Worm (Caenorhabditis elegans) whole organism, L2 larva: ENCODE results near the gene spig-4.
A peak's percentile ranks its signal among the peaks of the same experiment; 100 is the strongest.
"Not testable (repeated sequence)": the region's sequence is repeated elsewhere in the genome, so short reads cannot be mapped to it uniquely, and the experiment has no call there.

ENCODE experiments used
- C34F6.9 ChIP-seq: fragments of 150-350 bp; optimal IDR thresholded peaks from 2 replicates; lab custom pipeline; 2014; ENCODE audit warnings: missing biosample characterization, missing genetic modification characterization
- F13H6.1 ChIP-seq: sonication (generic microtip); optimal IDR thresholded peaks from 2 replicates; lab custom pipeline; 2016; ENCODE audit warnings: missing genetic modification characterization, missing compliant biosample characterization
- R02D3.7 ChIP-seq: fragments of 150-350 bp; optimal IDR thresholded peaks from 2 replicates; lab custom pipeline; 2014; ENCODE audit warnings: missing biosample characterization, missing genetic modification characterization
- alr-1 ChIP-seq: fragments of 150-350 bp; optimal IDR thresholded peaks from 2 replicates; lab custom pipeline; 2014; ENCODE audit warnings: missing biosample characterization, missing genetic modification characterization
- aly-2 ChIP-seq: fragments of 150-350 bp; optimal IDR thresholded peaks from 2 replicates; lab custom pipeline; 2014; ENCODE audit warnings: missing biosample characterization, missing genetic modification characterization
- ama-1 ChIP-seq: fragments of 150-350 bp; optimal IDR thresholded peaks from 2 replicates; lab custom pipeline; 2018; ENCODE audit warnings: inconsistent platforms
- blmp-1 ChIP-seq: sonication (generic microtip); optimal IDR thresholded peaks from 2 replicates; lab custom pipeline; 2017; ENCODE audit warnings: missing genetic modification characterization, mild to moderate bottlenecking, missing compliant biosample characterization, antibody characterized with exemption, moderate library complexity; ENCODE audit not compliant: insufficient read depth
- ceh-16 ChIP-seq: fragments of 150-350 bp; optimal IDR thresholded peaks from 2 replicates; lab custom pipeline; 2014; ENCODE audit warnings: missing biosample characterization, missing genetic modification characterization
- ceh-82 ChIP-seq: fragments of 150-350 bp; optimal IDR thresholded peaks from 2 replicates; lab custom pipeline; 2014; ENCODE audit warnings: missing biosample characterization, missing genetic modification characterization
- crh-2 ChIP-seq: sonication (generic microtip); optimal IDR thresholded peaks from 2 replicates; lab custom pipeline; 2017; ENCODE audit warnings: missing biosample characterization, missing genetic modification characterization
- dmd-4 ChIP-seq: sonication (generic microtip); optimal IDR thresholded peaks from 2 replicates; lab custom pipeline; 2017; ENCODE audit warnings: missing biosample characterization, missing genetic modification characterization
- egl-27 ChIP-seq: sonication (generic microtip); optimal IDR thresholded peaks from 3 replicates; lab custom pipeline; 2017; ENCODE audit warnings: missing biosample characterization, missing genetic modification reagents, missing genetic modification characterization
- elt-1 ChIP-seq: fragments of 150-350 bp; optimal IDR thresholded peaks from 2 replicates; lab custom pipeline; 2014; ENCODE audit warnings: missing biosample characterization, missing genetic modification characterization
- fos-1 ChIP-seq: fragments of 150-350 bp; optimal IDR thresholded peaks from 2 replicates; lab custom pipeline; 2014; ENCODE audit warnings: missing biosample characterization, missing genetic modification characterization
- gmeb-1 ChIP-seq: fragments of 150-350 bp; optimal IDR thresholded peaks from 2 replicates; lab custom pipeline; 2014; ENCODE audit warnings: missing biosample characterization, missing genetic modification characterization
- lin-11 ChIP-seq: fragments of 150-350 bp; sonication (generic microtip); optimal IDR thresholded peaks from 2 replicates; lab custom pipeline; 2014; ENCODE audit warnings: missing biosample characterization, missing genetic modification characterization, inconsistent platforms, mixed read lengths
- lin-13 ChIP-seq: fragments of 150-350 bp; optimal IDR thresholded peaks from 2 replicates; lab custom pipeline; 2014; ENCODE audit warnings: missing biosample characterization, missing genetic modification reagents, missing genetic modification characterization
- lin-39 ChIP-seq: fragments of 150-350 bp; optimal IDR thresholded peaks from 2 replicates; lab custom pipeline; 2014; ENCODE audit warnings: missing biosample characterization, missing genetic modification reagents, missing genetic modification characterization
- lsy-2 ChIP-seq, 2 experiments: fragments of 150-350 bp in 1 of 2; sonication (generic microtip) in 1 of 2; optimal IDR thresholded peaks; 2 replicates each; lab custom pipeline; 2014 to 2017; ENCODE audit warnings: missing biosample characterization in 2 of 2, missing genetic modification characterization in 2 of 2
- mab-5 ChIP-seq: fragments of 150-350 bp; optimal IDR thresholded peaks from 2 replicates; lab custom pipeline; 2014; ENCODE audit warnings: missing biosample characterization, missing genetic modification characterization
- mbf-1 ChIP-seq: sonication (generic microtip); optimal IDR thresholded peaks from 2 replicates; lab custom pipeline; 2017; ENCODE audit warnings: missing biosample characterization, missing genetic modification characterization
- mdl-1 ChIP-seq, 2 experiments: fragments of 150-350 bp in 1 of 2; sonication (generic microtip) in 1 of 2; optimal IDR thresholded peaks; 2 replicates each; lab custom pipeline; 2017; ENCODE audit warnings: missing biosample characterization in 2 of 2, missing genetic modification characterization in 2 of 2
- nhr-11 ChIP-seq: fragments of 150-350 bp; optimal IDR thresholded peaks from 2 replicates; lab custom pipeline; 2014; ENCODE audit warnings: missing biosample characterization, missing genetic modification characterization
- nhr-12 ChIP-seq: fragments of 150-350 bp; optimal IDR thresholded peaks from 2 replicates; lab custom pipeline; 2014; ENCODE audit warnings: missing biosample characterization, missing genetic modification characterization
- nhr-23 ChIP-seq: fragments of 150-350 bp; optimal IDR thresholded peaks from 2 replicates; lab custom pipeline; 2014; ENCODE audit warnings: missing biosample characterization, missing genetic modification reagents, missing genetic modification characterization
- nhr-25 ChIP-seq: fragments of 150-350 bp; sonication (generic microtip); optimal IDR thresholded peaks from 3 replicates; lab custom pipeline; 2014; ENCODE audit warnings: missing biosample characterization, missing genetic modification characterization
- nhr-6 ChIP-seq: fragments of 150-350 bp; optimal IDR thresholded peaks from 2 replicates; lab custom pipeline; 2014; ENCODE audit warnings: missing biosample characterization, missing genetic modification characterization
- peb-1 ChIP-seq: fragments of 150-350 bp; optimal IDR thresholded peaks from 2 replicates; lab custom pipeline; 2014; ENCODE audit warnings: missing biosample characterization, missing genetic modification characterization
- sma-3 ChIP-seq: sonication (generic microtip); optimal IDR thresholded peaks from 2 replicates; lab custom pipeline; 2016; ENCODE audit warnings: missing genetic modification reagents, missing genetic modification characterization, missing compliant biosample characterization
- sma-9 ChIP-seq, 2 experiments: fragments of 150-350 bp in 1 of 2; sonication (generic microtip) in 1 of 2; optimal IDR thresholded peaks; 2 replicates each; lab custom pipeline; 2014 to 2016; ENCODE audit warnings: missing genetic modification characterization in 2 of 2, mild to moderate bottlenecking in 1 of 2, missing biosample characterization in 1 of 2, missing compliant biosample characterization in 1 of 2, missing genetic modification reagents in 1 of 2, moderate library complexity in 1 of 2
- snpc-4 ChIP-seq: fragments of 150-350 bp; optimal IDR thresholded peaks from 2 replicates; lab custom pipeline; 2014; ENCODE audit warnings: missing biosample characterization, missing genetic modification characterization
- unc-55 ChIP-seq: fragments of 150-350 bp; sonication (generic microtip); optimal IDR thresholded peaks from 3 replicates; lab custom pipeline; 2014; ENCODE audit warnings: missing biosample characterization, missing genetic modification reagents, missing genetic modification characterization
- unc-62 ChIP-seq: fragments of 150-350 bp; optimal IDR thresholded peaks from 2 replicates; lab custom pipeline; 2014; ENCODE audit warnings: missing biosample characterization, missing genetic modification reagents, missing genetic modification characterization
- zag-1 ChIP-seq: fragments of 150-350 bp; optimal IDR thresholded peaks from 2 replicates; lab custom pipeline; 2014; ENCODE audit warnings: missing biosample characterization, missing genetic modification characterization
- ztf-1 ChIP-seq: fragments of 200-800 bp; sonication (Bioruptor generic); conservative IDR thresholded peaks from 2 replicates; pipeline ENCODE4 v1.3.6; 2022; ENCODE audit warnings: missing genetic modification characterization, missing compliant biosample characterization
- ztf-11 ChIP-seq: sonication (generic microtip); optimal IDR thresholded peaks from 2 replicates; lab custom pipeline; 2017; ENCODE audit warnings: missing biosample characterization, missing genetic modification characterization
- ztf-4 ChIP-seq: fragments of 150-350 bp; optimal IDR thresholded peaks from 2 replicates; lab custom pipeline; 2014; ENCODE audit warnings: missing biosample characterization, missing genetic modification characterization

spig-4 gene

DNA sequence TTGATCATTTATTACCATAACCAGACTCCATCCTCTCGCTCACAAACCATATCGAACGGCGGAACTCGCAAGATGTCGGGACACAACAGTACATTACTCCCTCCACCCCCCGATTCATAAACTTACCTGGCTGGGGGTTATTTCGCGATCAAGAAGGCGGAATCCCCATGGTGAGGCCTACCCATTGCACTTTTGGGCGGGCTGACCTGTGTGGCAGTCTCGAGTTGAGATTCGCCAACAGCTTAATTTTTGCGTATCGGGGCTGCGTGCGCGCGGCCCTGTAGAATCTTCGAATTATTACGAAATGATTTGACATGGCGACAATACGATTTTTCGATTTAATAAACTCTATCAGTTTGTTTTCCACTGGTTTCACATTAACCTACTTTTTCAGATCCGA, 29.2 kb downstream of the spig-4 start:
- peak; percentile 38 for TF ChIP-seq snpc-4 (tag; lab: Kevin White, UChicago)
- TF ChIP-seq, all 48 proteins: peak for 1; not testable (repeated sequence) for 47

ce11 chrV:14274268-14274667, 32.4 kb downstream of the spig-4 start, which contains the start of gene F40G12.7:
Gene F40G12.7, plus strand, starts transcription at chrV:14274568.
- TF ChIP-seq sma-9 (GFP tag; optimal IDR thresholded peaks at IDR 0.05; lab: Kevin White, UChicago); sma-9 (tag; optimal IDR thresholded peaks at IDR 0.05; lab: Kevin White, UChicago); peb-1; lsy-2 (tag; optimal IDR thresholded peaks at IDR 0.05; lab: Kevin White, UChicago): not testable (repeated sequence)

- TF ChIP-seq mbf-1 (tag; lab: Kevin White, UChicago) (no peak), nhr-25 (no peak), lsy-2 (tag; optimal IDR thresholded peaks at IDR 0.05; lab: Kevin White, UChicago) (no peak), ceh-16 (no peak), unc-62 (GFP tag; lab: Kevin White, UChicago) (no peak), nhr-23 (tag; lab: Kevin White, UChicago) (no peak), ceh-82 (no peak), lin-39 (tag; lab: Kevin White, UChicago) (no peak), snpc-4 (tag; lab: Kevin White, UChicago) (no peak), zag-1 (tag; lab: Kevin White, UChicago) (no peak), dmd-4 (tag; lab: Kevin White, UChicago) (no peak), ztf-11 (tag; lab: Kevin White, UChicago) (no peak)
These were observed 33.7 kb downstream of the spig-4 start, which contains the start of gene F40G12.6 for ce11 chrV:14273019-14273418. Gene F40G12.6, minus strand, starts transcription at chrV:14273119.

DNA sequence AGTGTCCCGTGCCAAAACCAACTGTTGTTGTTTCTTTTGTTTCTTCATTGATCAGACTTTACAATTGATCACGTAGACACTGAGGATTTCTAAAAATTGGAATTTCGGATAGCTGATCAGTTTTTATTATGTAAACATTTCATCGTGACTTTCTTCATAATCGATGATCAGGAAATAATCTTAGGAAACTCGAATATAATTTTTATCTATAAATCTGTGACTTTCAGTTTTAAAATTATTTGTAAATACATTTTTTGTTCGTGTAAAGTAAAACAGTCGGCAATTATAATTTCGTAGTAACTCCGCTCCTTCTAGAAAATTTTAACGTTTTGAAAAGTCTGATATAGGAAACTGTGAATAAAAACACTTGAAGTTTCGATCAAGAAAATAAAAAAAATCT, 35.9 kb downstream of the spig-4 start, which contains the start of gene F40G12.5:
Gene F40G12.5 (minus strand): TSS at position 101 of the 400 bp plus-strand sequence.
- TF ChIP-seq lsy-2 (tag; optimal IDR thresholded peaks at IDR 0.05; lab: Kevin White, UChicago) (no peak), peb-1 (no peak), nhr-6 (tag; lab: Kevin White, UChicago) (no peak), mdl-1 (tag; optimal IDR thresholded peaks at IDR 0.05; lab: Kevin White, UChicago) (no peak), lin-11 (no peak), mab-5 (tag; lab: Kevin White, UChicago) (no peak), egl-27 (no peak), fos-1 (tag; lab: Kevin White, UChicago) (no peak), nhr-12 (no peak), blmp-1 (tag; lab: Kevin White, UChicago) (no peak), C34F6.9 (tag; lab: Kevin White, UChicago) (no peak), ama-1 (lab: Kevin White, UChicago) (no peak), lin-13 (no peak), ztf-4 (tag; lab: Kevin White, UChicago) (no peak), sma-9 (GFP tag; optimal IDR thresholded peaks at IDR 0.05; lab: Kevin White, UChicago) (no peak), sma-9 (tag; optimal IDR thresholded peaks at IDR 0.05; lab: Kevin White, UChicago) (no peak), nhr-11 (tag; lab: Kevin White, UChicago) (no peak), R02D3.7 (no peak), nhr-25 (no peak), aly-2 (tag; lab: Kevin White, UChicago) (no peak), sma-3 (GFP tag; lab: Kevin White, UChicago) (no peak)
- TF ChIP-seq, all 48 proteins: peak for 0

DNA sequence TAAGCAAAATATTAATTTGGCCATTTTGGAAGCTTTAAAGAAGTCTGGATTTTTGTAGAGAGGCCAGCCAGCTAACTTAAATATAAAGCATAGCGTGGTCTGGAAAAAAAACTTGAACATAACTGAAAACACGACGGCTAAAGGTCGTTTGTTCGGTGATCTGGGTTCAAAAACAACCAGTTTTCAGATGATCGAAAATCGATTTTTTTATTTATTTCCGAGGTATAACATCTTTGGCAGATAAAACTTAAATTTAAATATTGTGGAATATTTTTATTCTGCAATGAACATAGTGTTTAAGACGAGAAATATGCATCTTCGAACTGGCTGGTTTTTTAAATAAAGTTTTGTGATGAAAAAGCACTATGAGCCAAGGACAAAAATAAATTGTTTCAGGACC, 38.1 kb downstream of the spig-4 start, which contains the start of gene F40G12.4:
Gene F40G12.4 (minus strand): TSS at position 101 of the 400 bp plus-strand sequence.
- TF ChIP-seq alr-1 (tag; lab: Kevin White, UChicago) = no peak
- TF ChIP-seq blmp-1 (tag; lab: Kevin White, UChicago) = no peak
- TF ChIP-seq ztf-1 (GFP tag; lab: Robert Waterston, UW) = no peak
- TF ChIP-seq F13H6.1 = no peak
- no peak for TF ChIP-seq nhr-12
- no peak for TF ChIP-seq gmeb-1 (tag; lab: Kevin White, UChicago)
- no peak for TF ChIP-seq elt-1 (tag; lab: Kevin White, UChicago)
- no peak for TF ChIP-seq unc-62 (GFP tag; lab: Kevin White, UChicago)
- no peak for TF ChIP-seq nhr-11 (tag; lab: Kevin White, UChicago)
- no peak for TF ChIP-seq ama-1 (lab: Kevin White, UChicago)
- TF ChIP-seq unc-55 (GFP tag; lab: Kevin White, UChicago) = no peak
- TF ChIP-seq crh-2 (tag; lab: Kevin White, UChicago) = no peak
- TF ChIP-seq lin-13 = no peak
- TF ChIP-seq lin-11 = no peak
- TF ChIP-seq ztf-11 (tag; lab: Kevin White, UChicago) = no peak
- no peak for TF ChIP-seq dmd-4 (tag; lab: Kevin White, UChicago)
